Fruit fly (Drosophila melanogaster): ENCODE results near the gene CG44194.

dm6 chr3R:13018995-13019394 lies 21.5 kb upstream of the CG44194 start:
- TF ChIP-seq gl (tag; optimal IDR thresholded peaks at IDR 0.05) (no peak), CG15710 (tag; optimal IDR thresholded peaks at IDR 0.05) (no peak), CG14655 (GFP tag; optimal IDR thresholded peaks at IDR 0.05) (no peak), rn (GFP tag; IDR thresholded peaks at IDR 0.05) (no peak), EcR (GFP tag; optimal IDR thresholded peaks at IDR 0.05) (no peak), Pif1B (GFP tag; optimal IDR thresholded peaks at IDR 0.05) (no peak), CG13204 (GFP tag; optimal IDR thresholded peaks at IDR 0.05) (no peak), CG17806 (tag; optimal IDR thresholded peaks at IDR 0.05) (no peak), CG32121 (GFP tag; IDR thresholded peaks at IDR 0.05) (no peak), CG9948 (tag; optimal IDR thresholded peaks at IDR 0.05) (no peak)
